Fruit fly (Drosophila melanogaster): ENCODE measurements around the gene CG5359.

The CG5359 gene

DNA sequence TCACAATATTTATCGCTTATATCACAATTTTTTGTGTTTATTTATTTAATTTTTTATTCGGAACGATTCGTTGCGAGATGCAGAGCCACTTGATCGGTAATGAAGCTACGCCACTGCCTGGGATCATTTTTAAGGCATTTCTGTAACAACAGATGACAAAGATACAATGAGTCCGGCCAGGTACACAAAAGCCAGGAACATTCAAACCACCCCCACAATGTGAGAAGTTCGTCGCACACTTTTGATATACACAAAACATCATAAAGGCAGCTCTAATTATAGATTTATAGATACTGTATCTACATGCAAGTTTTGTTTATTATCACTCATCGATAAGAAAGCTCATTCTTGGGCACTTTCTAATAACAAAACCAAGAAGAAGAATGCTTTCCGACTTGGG, 24.0 kb upstream of the CG5359 start, which contains the start of gene CG31407:
Gene CG31407, minus strand, starts transcription at position 101 of the 400 bp plus-strand sequence.
- TF ChIP-seq Hnf4 (GFP tag; optimal IDR thresholded peaks at IDR 0.05) (no peak), fru (GFP tag; optimal IDR thresholded peaks at IDR 0.05) (no peak), Myc (optimal IDR thresholded peaks at IDR 0.05) (no peak), CG32264 (GFP tag; optimal IDR thresholded peaks at IDR 0.05) (no peak), Dif (GFP tag; optimal IDR thresholded peaks at IDR 0.05; ENCODE audit: partially characterized antibody) (no peak), Vsx2 (GFP tag; optimal IDR thresholded peaks at IDR 0.05; ENCODE audit: partially characterized antibody) (no peak), sv (GFP tag; optimal IDR thresholded peaks at IDR 0.05) (no peak), usp (GFP tag; optimal IDR thresholded peaks at IDR 0.05) (no peak), CG9705 (GFP tag; optimal IDR thresholded peaks at IDR 0.05) (no peak), CrebA (GFP tag; optimal IDR thresholded peaks at IDR 0.05; ENCODE audit: borderline replicate concordance) (no peak), Hr78 (GFP tag; optimal IDR thresholded peaks at IDR 0.05) (no peak), lola (GFP tag; optimal IDR thresholded peaks at IDR 0.05) (no peak), Mio (GFP tag; optimal IDR thresholded peaks at IDR 0.05) (no peak), dmrt93B (GFP tag; optimal IDR thresholded peaks at IDR 0.05) (no peak), Hr83 (GFP tag; optimal IDR thresholded peaks at IDR 0.05; ENCODE audit: poor library complexity, severe bottlenecking) (no peak), GATAd (GFP tag; optimal IDR thresholded peaks at IDR 0.05) (no peak)

dm6 chr3R:10024032-10024712, 23.1 kb upstream of the CG5359 start:
- TF ChIP-seq Jra (GFP tag; optimal IDR thresholded peaks at IDR 0.05), result no peak
- no peak for TF ChIP-seq dsf (GFP tag; optimal IDR thresholded peaks at IDR 0.05; ENCODE audit: borderline replicate concordance)
- no peak for TF ChIP-seq foxo (GFP tag; optimal IDR thresholded peaks at IDR 0.05)
- no peak for TF ChIP-seq dmrt93B (GFP tag; optimal IDR thresholded peaks at IDR 0.05)
- TF ChIP-seq CG32264 (GFP tag; optimal IDR thresholded peaks at IDR 0.05), result no peak
- no peak for TF ChIP-seq CG9705 (GFP tag; optimal IDR thresholded peaks at IDR 0.05)
- TF ChIP-seq ey (GFP tag; optimal IDR thresholded peaks at IDR 0.05), result no peak
- no peak for TF ChIP-seq tai (GFP tag; optimal IDR thresholded peaks at IDR 0.05)
- TF ChIP-seq h (GFP tag; optimal IDR thresholded peaks at IDR 0.05), result peak; percentile 28
- TF ChIP-seq rgr (GFP tag; optimal IDR thresholded peaks at IDR 0.05), result no peak
- peak; percentile 13 for TF ChIP-seq fru (GFP tag; optimal IDR thresholded peaks at IDR 0.05)
- no peak for TF ChIP-seq psq (GFP tag; optimal IDR thresholded peaks at IDR 0.05)
- TF ChIP-seq lola (GFP tag; optimal IDR thresholded peaks at IDR 0.05), result no peak
- TF ChIP-seq pan (optimal IDR thresholded peaks at IDR 0.05), result no peak
- no peak for TF ChIP-seq Dfd (GFP tag; optimal IDR thresholded peaks at IDR 0.05)
- TF ChIP-seq Hr83 (GFP tag; optimal IDR thresholded peaks at IDR 0.05; ENCODE audit: poor library complexity, severe bottlenecking), result no peak
- TF ChIP-seq br (GFP tag; optimal IDR thresholded peaks at IDR 0.05), result peak; percentile 9

dm6 chr3R:9996689-9997213, 4.3 kb downstream of the CG5359 start, which contains the start of the genes Gr85a and Spn85F:
TSS of gene Gr85a (minus strand) at chr3R:9996789.
TSS of gene Spn85F (plus strand) at chr3R:9997163.
- TF ChIP-seq sage (GFP tag; optimal IDR thresholded peaks at IDR 0.05) (no peak), dl (GFP tag; optimal IDR thresholded peaks at IDR 0.05; ENCODE audit: insufficient read depth in 1 of 2, partially characterized antibody in 2 of 2) (no peak), Mio (GFP tag; optimal IDR thresholded peaks at IDR 0.05) (no peak), usp (GFP tag; optimal IDR thresholded peaks at IDR 0.05) (no peak), GATAd (GFP tag; optimal IDR thresholded peaks at IDR 0.05) (no peak), brk (GFP tag; optimal IDR thresholded peaks at IDR 0.05) (no peak), Dif (GFP tag; optimal IDR thresholded peaks at IDR 0.05; ENCODE audit: partially characterized antibody) (no peak), ey (GFP tag; optimal IDR thresholded peaks at IDR 0.05) (no peak), br (GFP tag; optimal IDR thresholded peaks at IDR 0.05) (no peak), Myc (optimal IDR thresholded peaks at IDR 0.05) (no peak), h (GFP tag; optimal IDR thresholded peaks at IDR 0.05) (no peak), Hr83 (GFP tag; optimal IDR thresholded peaks at IDR 0.05; ENCODE audit: poor library complexity, severe bottlenecking) (no peak), dsf (GFP tag; optimal IDR thresholded peaks at IDR 0.05; ENCODE audit: borderline replicate concordance) (no peak), Hnf4 (GFP tag; optimal IDR thresholded peaks at IDR 0.05) (no peak), psq (GFP tag; optimal IDR thresholded peaks at IDR 0.05) (no peak), Rel (GFP tag; optimal IDR thresholded peaks at IDR 0.05) (no peak), Rel (tag; optimal IDR thresholded peaks at IDR 0.05) (no peak), foxo (GFP tag; optimal IDR thresholded peaks at IDR 0.05) (no peak)

All from whole organism, wandering third instar larva.